Comparison of ENCODE assay signal across 1 fruit fly cellular context in genomic region chr3R:11619709-11620409, dm6.
TF ChIP-seq lines count a peak whose summit lies in the region.

Gene Jupiter (minus strand): TSS chr3R:11619906.
Gene CG14710 (plus strand): TSS chr3R:11620090.

TF ChIP-seq in whole organism, embryonic, 481 proteins besides CTCF, POLR2A, EP300 and RAD21 (continued from another document and continues in another):
- TF ChIP-seq lola (GFP tag; optimal IDR thresholded peaks at IDR 0.05; lab: Kevin White, UChicago): peak in 1 of 3 experiments; percentile 35
- TF ChIP-seq h (optimal IDR thresholded peaks at IDR 0.05; lab: Kevin White, UChicago): no peak
- no peak for TF ChIP-seq inv (GFP tag; IDR thresholded peaks at IDR 0.05; lab: Robert Waterston, UW; ENCODE audit: partially characterized antibody)
- no peak for TF ChIP-seq salm (tag; optimal IDR thresholded peaks at IDR 0.05; lab: Kevin White, UChicago)
- TF ChIP-seq Dad (GFP tag; optimal IDR thresholded peaks at IDR 0.05; lab: Kevin White, UChicago): peak; percentile 79
- TF ChIP-seq chif (GFP tag; optimal IDR thresholded peaks at IDR 0.05; lab: Kevin White, UChicago): peak; percentile 68 to 77
- peak; percentile 14; the same call in 1 of the 3 replicates for TF ChIP-seq jigr1 (GFP tag; IDR thresholded peaks at IDR 0.05; lab: Robert Waterston, UW)
- no peak for TF ChIP-seq Kr (GFP tag; optimal IDR thresholded peaks at IDR 0.05; lab: Kevin White, UChicago)
- TF ChIP-seq fd3F (GFP tag; optimal IDR thresholded peaks at IDR 0.05; lab: Kevin White, UChicago): peak; percentile 13
- peak; percentile 75 for TF ChIP-seq vfl (GFP tag; optimal IDR thresholded peaks at IDR 0.05; lab: Kevin White, UChicago)
- TF ChIP-seq sna (GFP tag; IDR thresholded peaks at IDR 0.05; lab: Robert Waterston, UW; ENCODE audit: partially characterized antibody): no peak
- no peak for TF ChIP-seq CG6175 (GFP tag; IDR thresholded peaks at IDR 0.05; lab: Robert Waterston, UW)
- no peak for TF ChIP-seq BtbVII (GFP tag; optimal IDR thresholded peaks at IDR 0.05; lab: Kevin White, UChicago)
- peak; percentile 55 for TF ChIP-seq CG7839 (tag; optimal IDR thresholded peaks at IDR 0.05; lab: Kevin White, UChicago)
- TF ChIP-seq pho (GFP tag; optimal IDR thresholded peaks at IDR 0.05; lab: Kevin White, UChicago): peak; percentile 78
- TF ChIP-seq otp (GFP tag; IDR thresholded peaks at IDR 0.05; lab: Robert Waterston, UW): peak; percentile 60; the same call in 2 of the 3 replicates
- no peak; the same call in 2 of the 3 replicates for TF ChIP-seq Mrtf (GFP tag; IDR thresholded peaks at IDR 0.05; lab: Robert Waterston, UW)
- TF ChIP-seq CG15696 (tag; optimal IDR thresholded peaks at IDR 0.05; lab: Kevin White, UChicago): peak; percentile 64
- 0 out of 2 replicates have a peak, but pooled peaks have one; percentile 31 for TF ChIP-seq CG31441 (GFP tag; IDR thresholded peaks at IDR 0.05; lab: Robert Waterston, UW)
- TF ChIP-seq crol (GFP tag; IDR thresholded peaks at IDR 0.05; lab: Robert Waterston, UW): no peak
- no peak for TF ChIP-seq GATAe (GFP tag; conservative IDR thresholded peaks at IDR 0.05; lab: Robert Waterston, UW)
- peak; percentile 90 for TF ChIP-seq CG2120 (GFP tag; optimal IDR thresholded peaks at IDR 0.05; lab: Kevin White, UChicago)
- no peak for TF ChIP-seq HHEX (GFP tag; optimal IDR thresholded peaks at IDR 0.05; lab: Kevin White, UChicago)
- no peak for TF ChIP-seq scrt (GFP tag; optimal IDR thresholded peaks at IDR 0.05; lab: Kevin White, UChicago)
- TF ChIP-seq bsh (GFP tag; optimal IDR thresholded peaks at IDR 0.05; lab: Kevin White, UChicago): peak; percentile 15 to 51
- peak; percentile 65 for TF ChIP-seq ems (GFP tag; optimal IDR thresholded peaks at IDR 0.05; lab: Kevin White, UChicago)
- TF ChIP-seq CG17912 (GFP tag; optimal IDR thresholded peaks at IDR 0.05; lab: Kevin White, UChicago): no peak
- TF ChIP-seq CG10267 (tag; optimal IDR thresholded peaks at IDR 0.05; lab: Kevin White, UChicago): peak; percentile 80
- TF ChIP-seq NFAT (GFP tag; IDR thresholded peaks at IDR 0.05; lab: Robert Waterston, UW): peak; percentile 88
- peak; percentile 98 for TF ChIP-seq CG4617 (GFP tag; optimal IDR thresholded peaks at IDR 0.05; lab: Kevin White, UChicago; ENCODE audit: borderline replicate concordance)
- no peak for TF ChIP-seq Taf1 (GFP tag; IDR thresholded peaks at IDR 0.05; lab: Robert Waterston, UW)
- TF ChIP-seq Rx (GFP tag; IDR thresholded peaks at IDR 0.05; lab: Robert Waterston, UW): peak; percentile 38; the same call in 1 of the 2 replicates
- no peak for TF ChIP-seq gcm (GFP tag; optimal IDR thresholded peaks at IDR 0.05; lab: Kevin White, UChicago)
- peak; percentile 48 for TF ChIP-seq HLHmδ (GFP tag; optimal IDR thresholded peaks at IDR 0.05; lab: Kevin White, UChicago)
- TF ChIP-seq H15 (GFP tag; IDR thresholded peaks at IDR 0.05; lab: Robert Waterston, UW): peak; percentile 66; the same call in 2 of the 3 replicates
- peak; percentile 1 for TF ChIP-seq CG4328 (GFP tag; optimal IDR thresholded peaks at IDR 0.05; lab: Kevin White, UChicago)
- peak; percentile 95 for TF ChIP-seq Lhr (GFP tag; optimal IDR thresholded peaks at IDR 0.05; lab: Kevin White, UChicago)
- peak; percentile 97 for TF ChIP-seq sens (GFP tag; lab: Kevin White, UChicago)
- TF ChIP-seq Sry-δ (GFP tag; optimal IDR thresholded peaks at IDR 0.05; lab: Kevin White, UChicago): peak; percentile 70
- peak; percentile 73 for TF ChIP-seq trem (tag; optimal IDR thresholded peaks at IDR 0.05; lab: Kevin White, UChicago)
- TF ChIP-seq sr (GFP tag; IDR thresholded peaks at IDR 0.05; lab: Robert Waterston, UW): no peak
- TF ChIP-seq H2.0 (GFP tag; IDR thresholded peaks at IDR 0.05; lab: Robert Waterston, UW): 0 out of 2 replicates have a peak, but pooled peaks have one; percentile 21
- TF ChIP-seq CG8089 (GFP tag; optimal IDR thresholded peaks at IDR 0.05; lab: Kevin White, UChicago): peak; percentile 77
- peak; percentile 75 for TF ChIP-seq CG18764 (GFP tag; optimal IDR thresholded peaks at IDR 0.05; lab: Kevin White, UChicago)
- TF ChIP-seq CG7372 (GFP tag; IDR thresholded peaks at IDR 0.05; lab: Robert Waterston, UW): no peak
- TF ChIP-seq Sin3A (optimal IDR thresholded peaks at IDR 0.05; lab: Kevin White, UChicago): peak; percentile 81
- peak; percentile 28 for TF ChIP-seq schlank (tag; optimal IDR thresholded peaks at IDR 0.05; lab: Kevin White, UChicago)
- TF ChIP-seq CG14710 (tag; optimal IDR thresholded peaks at IDR 0.05; lab: Kevin White, UChicago): peak; percentile 93
- peak; percentile 78 for TF ChIP-seq cg (GFP tag; optimal IDR thresholded peaks at IDR 0.05; lab: Kevin White, UChicago)
- no peak for TF ChIP-seq kah (GFP tag; optimal IDR thresholded peaks at IDR 0.05; lab: Kevin White, UChicago)
- TF ChIP-seq gt (GFP tag; IDR thresholded peaks at IDR 0.05; lab: Robert Waterston, UW): no peak
- no peak for TF ChIP-seq CG15073 (GFP tag; optimal IDR thresholded peaks at IDR 0.05; lab: Kevin White, UChicago)
- TF ChIP-seq stwl (tag; optimal IDR thresholded peaks at IDR 0.05; lab: Kevin White, UChicago): peak; percentile 82
- peak; percentile 27 for TF ChIP-seq Camta (GFP tag; optimal IDR thresholded peaks at IDR 0.05; lab: Kevin White, UChicago)
- TF ChIP-seq CG17361 (GFP tag; IDR thresholded peaks at IDR 0.05; lab: Robert Waterston, UW): peak; percentile 39; the same call in 1 of the 3 replicates
- TF ChIP-seq CG13894 (tag; optimal IDR thresholded peaks at IDR 0.05; lab: Kevin White, UChicago): peak; percentile 78
- TF ChIP-seq nau (GFP tag; optimal IDR thresholded peaks at IDR 0.05; lab: Kevin White, UChicago): no peak
- TF ChIP-seq org-1 (GFP tag; optimal IDR thresholded peaks at IDR 0.05; lab: Kevin White, UChicago): no peak
- peak; percentile 45; the same call in 1 of the 2 replicates for TF ChIP-seq klu (GFP tag; IDR thresholded peaks at IDR 0.05; lab: Robert Waterston, UW)
- TF ChIP-seq cwo (GFP tag; optimal IDR thresholded peaks at IDR 0.05; lab: Kevin White, UChicago): no peak
- peak; percentile 39; the same call in 1 of the 3 replicates for TF ChIP-seq CG34224 (GFP tag; IDR thresholded peaks at IDR 0.05; lab: Robert Waterston, UW; ENCODE audit: partially characterized antibody)
- peak; percentile 36 for TF ChIP-seq CG16815 (GFP tag; optimal IDR thresholded peaks at IDR 0.05; lab: Kevin White, UChicago)
- peak; percentile 52 for TF ChIP-seq CG17802 (tag; optimal IDR thresholded peaks at IDR 0.05; lab: Kevin White, UChicago)
- TF ChIP-seq Pdp1 (GFP tag; optimal IDR thresholded peaks at IDR 0.05; lab: Kevin White, UChicago): peak; percentile 78 to 89
- TF ChIP-seq CG43689 (GFP tag; IDR thresholded peaks at IDR 0.05; lab: Robert Waterston, UW): no peak
- TF ChIP-seq CG11398 (GFP tag; optimal IDR thresholded peaks at IDR 0.05; lab: Kevin White, UChicago): peak; percentile 4
- TF ChIP-seq CG2875 (GFP tag; optimal IDR thresholded peaks at IDR 0.05; lab: Kevin White, UChicago): no peak
- TF ChIP-seq CG34422 (GFP tag; IDR thresholded peaks at IDR 0.05; lab: Robert Waterston, UW): peak; percentile 86
- TF ChIP-seq odd (GFP tag; optimal IDR thresholded peaks at IDR 0.05; lab: Kevin White, UChicago): no peak
- peak; percentile 53 for TF ChIP-seq caup (GFP tag; optimal IDR thresholded peaks at IDR 0.05; lab: Kevin White, UChicago; ENCODE audit: severe bottlenecking)
- no peak for TF ChIP-seq HLH4C (GFP tag; IDR thresholded peaks at IDR 0.05; lab: Robert Waterston, UW; ENCODE audit: partially characterized antibody)
- no peak for TF ChIP-seq CG6683 (GFP tag; optimal IDR thresholded peaks at IDR 0.05; lab: Kevin White, UChicago)
- peak; percentile 31 for TF ChIP-seq CG5245 (GFP tag; optimal IDR thresholded peaks at IDR 0.05; lab: Kevin White, UChicago)
- TF ChIP-seq CG7357 (GFP tag; IDR thresholded peaks at IDR 0.05; lab: Robert Waterston, UW): peak; percentile 46; the same call in 1 of the 3 replicates
- peak; percentile 65 for TF ChIP-seq Vsx1 (GFP tag; optimal IDR thresholded peaks at IDR 0.05; lab: Kevin White, UChicago)
- TF ChIP-seq maf-S (GFP tag; optimal IDR thresholded peaks at IDR 0.05; lab: Kevin White, UChicago): peak; percentile 74
- TF ChIP-seq tin (GFP tag; optimal IDR thresholded peaks at IDR 0.05; lab: Kevin White, UChicago): peak; percentile 79
- 0 out of 2 replicates have a peak, but pooled peaks have one; percentile 14 for TF ChIP-seq Ada2b (GFP tag; IDR thresholded peaks at IDR 0.05; lab: Robert Waterston, UW)
- TF ChIP-seq Ets65A (GFP tag; lab: Kevin White, UChicago): peak; percentile 98
- no peak for TF ChIP-seq ase (GFP tag; IDR thresholded peaks at IDR 0.05; lab: Robert Waterston, UW)
- TF ChIP-seq ara (GFP tag; IDR thresholded peaks at IDR 0.05; lab: Robert Waterston, UW): no peak
- TF ChIP-seq Tbp (GFP tag; optimal IDR thresholded peaks at IDR 0.05; lab: Kevin White, UChicago): peak; percentile 53
- TF ChIP-seq p53 (GFP tag; optimal IDR thresholded peaks at IDR 0.05; lab: Kevin White, UChicago): peak; percentile 77
- peak; percentile 89 for TF ChIP-seq CG13624 (GFP tag; optimal IDR thresholded peaks at IDR 0.05; lab: Kevin White, UChicago)
- TF ChIP-seq CG13296 (GFP tag; optimal IDR thresholded peaks at IDR 0.05; lab: Kevin White, UChicago): peak; percentile 54
- TF ChIP-seq Asciz (GFP tag; optimal IDR thresholded peaks at IDR 0.05; lab: Kevin White, UChicago): no peak
- TF ChIP-seq Aef1 (GFP tag; IDR thresholded peaks at IDR 0.05; lab: Robert Waterston, UW): peak; percentile 77
- peak; percentile 5 for TF ChIP-seq CG18262 (tag; optimal IDR thresholded peaks at IDR 0.05; lab: Kevin White, UChicago)
- peak; percentile 86 for TF ChIP-seq CG3847 (GFP tag; IDR thresholded peaks at IDR 0.05; lab: Robert Waterston, UW)
- no peak for TF ChIP-seq usp (GFP tag; optimal IDR thresholded peaks at IDR 0.05; lab: Kevin White, UChicago)
- TF ChIP-seq MTF-1 (GFP tag; optimal IDR thresholded peaks at IDR 0.05; lab: Kevin White, UChicago; ENCODE audit: borderline replicate concordance): no peak
- peak; percentile 31 for TF ChIP-seq ab (GFP tag; optimal IDR thresholded peaks at IDR 0.05; lab: Kevin White, UChicago)
- TF ChIP-seq gce (GFP tag; IDR thresholded peaks at IDR 0.05; lab: Robert Waterston, UW): 0 out of 3 replicates have a peak, but pooled peaks have one; percentile 41
- TF ChIP-seq wor (GFP tag; IDR thresholded peaks at IDR 0.05; lab: Robert Waterston, UW): no peak
- TF ChIP-seq bowl (GFP tag; IDR thresholded peaks at IDR 0.05; lab: Robert Waterston, UW): no peak
- no peak for TF ChIP-seq tna (GFP tag; IDR thresholded peaks at IDR 0.05; lab: Robert Waterston, UW; ENCODE audit: partially characterized antibody)
- TF ChIP-seq fd64A (GFP tag; optimal IDR thresholded peaks at IDR 0.05; lab: Kevin White, UChicago): no peak
- peak; percentile 31 for TF ChIP-seq CG10147 (GFP tag; optimal IDR thresholded peaks at IDR 0.05; lab: Kevin White, UChicago)
- TF ChIP-seq Oli (tag; optimal IDR thresholded peaks at IDR 0.05; lab: Kevin White, UChicago): peak; percentile 12
- peak; percentile 80 for TF ChIP-seq CG15514 (GFP tag; optimal IDR thresholded peaks at IDR 0.05; lab: Kevin White, UChicago)
- peak; percentile 69 for TF ChIP-seq slp2 (GFP tag; optimal IDR thresholded peaks at IDR 0.05; lab: Kevin White, UChicago)
- TF ChIP-seq az2 (GFP tag; optimal IDR thresholded peaks at IDR 0.05; lab: Kevin White, UChicago): peak; percentile 68
- TF ChIP-seq bcd (GFP tag; optimal IDR thresholded peaks at IDR 0.05; lab: Kevin White, UChicago): peak; percentile 70
- TF ChIP-seq z (GFP tag; IDR thresholded peaks at IDR 0.05; lab: Robert Waterston, UW): no peak
- no peak for TF ChIP-seq luna (GFP tag; optimal IDR thresholded peaks at IDR 0.05; lab: Kevin White, UChicago)
- TF ChIP-seq Abd-B (GFP tag; optimal IDR thresholded peaks at IDR 0.05; lab: Kevin White, UChicago): peak; percentile 48
- no peak for TF ChIP-seq CG15011 (GFP tag; optimal IDR thresholded peaks at IDR 0.05; lab: Kevin White, UChicago)
- TF ChIP-seq CG11723 (GFP tag; optimal IDR thresholded peaks at IDR 0.05; lab: Kevin White, UChicago): peak; percentile 31
- TF ChIP-seq zf30C (GFP tag; optimal IDR thresholded peaks at IDR 0.05; lab: Kevin White, UChicago): peak; percentile 13
- peak; percentile 89 for TF ChIP-seq mam (GFP tag; optimal IDR thresholded peaks at IDR 0.05; lab: Kevin White, UChicago)
- peak; percentile 77 for TF ChIP-seq CG1603 (tag; optimal IDR thresholded peaks at IDR 0.05; lab: Kevin White, UChicago)
- no peak for TF ChIP-seq CG16779 (GFP tag; IDR thresholded peaks at IDR 0.05; lab: Robert Waterston, UW)
- TF ChIP-seq CG12299 (tag; optimal IDR thresholded peaks at IDR 0.05; lab: Kevin White, UChicago): peak; percentile 57
- no peak for TF ChIP-seq abd-A (tag; optimal IDR thresholded peaks at IDR 0.05; lab: Kevin White, UChicago)
- no peak for TF ChIP-seq CG18619 (GFP tag; optimal IDR thresholded peaks at IDR 0.05; lab: Kevin White, UChicago)
- peak; percentile 97 for TF ChIP-seq MBD-R2 (GFP tag; IDR thresholded peaks at IDR 0.05; lab: Robert Waterston, UW)
- TF ChIP-seq ham (GFP tag; IDR thresholded peaks at IDR 0.05; lab: Robert Waterston, UW): no peak
- no peak for TF ChIP-seq cad (GFP tag; optimal IDR thresholded peaks at IDR 0.05; lab: Kevin White, UChicago)
- no peak for TF ChIP-seq run (tag; optimal IDR thresholded peaks at IDR 0.05; lab: Kevin White, UChicago)
- no peak for TF ChIP-seq peb (GFP tag; IDR thresholded peaks at IDR 0.05; lab: Robert Waterston, UW)
- peak; percentile 49 for TF ChIP-seq Blimp-1 (GFP tag; optimal IDR thresholded peaks at IDR 0.05; lab: Kevin White, UChicago)
- peak; percentile 65 for TF ChIP-seq NC2α (GFP tag; optimal IDR thresholded peaks at IDR 0.05; lab: Kevin White, UChicago)
- TF ChIP-seq dm (GFP tag; optimal IDR thresholded peaks at IDR 0.05; lab: Kevin White, UChicago): peak; percentile 80
- peak; percentile 65 for TF ChIP-seq grau (tag; optimal IDR thresholded peaks at IDR 0.05; lab: Kevin White, UChicago)
- TF ChIP-seq btn (GFP tag; optimal IDR thresholded peaks at IDR 0.05; lab: Kevin White, UChicago): peak; percentile 29
- peak; percentile 43 for TF ChIP-seq Meics (GFP tag; optimal IDR thresholded peaks at IDR 0.05; lab: Kevin White, UChicago)
- TF ChIP-seq CG14860 (GFP tag; IDR thresholded peaks at IDR 0.05; lab: Robert Waterston, UW; ENCODE audit: partially characterized antibody): no peak
- peak; percentile 83 for TF ChIP-seq chn (GFP tag; optimal IDR thresholded peaks at IDR 0.05; lab: Kevin White, UChicago)
- TF ChIP-seq CG3065 (GFP tag; optimal IDR thresholded peaks at IDR 0.05; lab: Kevin White, UChicago): peak; percentile 18
- peak; percentile 58 for TF ChIP-seq BEAF-32 (GFP tag; optimal IDR thresholded peaks at IDR 0.05; lab: Kevin White, UChicago)
- TF ChIP-seq dimm (GFP tag; IDR thresholded peaks at IDR 0.05; lab: Robert Waterston, UW): no peak
